Worm (Caenorhabditis elegans) whole organism, young adult: ENCODE results near the gene F52E10.4.

ENCODE experiments used
- B0019.2 ChIP-seq: fragments of 200-800 bp; sonication (Bioruptor generic); conservative IDR thresholded peaks from 2 replicates; pipeline ENCODE4 v1.3.6; 2022; ENCODE audit warnings: missing genetic modification reagents, missing genetic modification characterization, missing compliant biosample characterization
- C17E4.6 ChIP-seq: fragments of 200-800 bp; sonication (Bioruptor generic); IDR thresholded peaks from 2 replicates; pipeline ENCODE4 v1.3.6; 2022; ENCODE audit warnings: missing genetic modification reagents, missing genetic modification characterization, missing compliant biosample characterization
- Y53G8AR.9 ChIP-seq: fragments of 200-800 bp; sonication (Bioruptor generic); conservative IDR thresholded peaks from 2 replicates; pipeline ENCODE4 v1.3.6; 2022; ENCODE audit warnings: missing genetic modification reagents, missing genetic modification characterization, missing compliant biosample characterization
- akir-1 ChIP-seq: fragments of 200-800 bp; sonication (Bioruptor generic); optimal IDR thresholded peaks from 2 replicates; lab custom pipeline; 2018; ENCODE audit warnings: mild to moderate bottlenecking, missing genetic modification characterization, moderate library complexity, missing compliant biosample characterization
- ama-1 ChIP-seq, 3 experiments: fragments of 150-350 bp in 1 of 3; sonication (generic microtip) in 2 of 3; optimal IDR thresholded peaks; 2 replicates each; lab custom pipeline; 2014 to 2018; ENCODE audit warnings: missing biosample characterization in 2 of 3, missing genetic modification characterization in 2 of 3, missing genetic modification reagents in 2 of 3
- snpc-4 ChIP-seq, 5 experiments: fragments of 150-350 bp in 1 of 5; sonication (generic microtip) in 4 of 5; optimal IDR thresholded peaks; 2 replicates each; lab custom pipeline; 2014 to 2018; ENCODE audit warnings: missing genetic modification characterization in 5 of 5, missing biosample characterization in 3 of 5, antibody characterized with exemption in 2 of 5, mild to moderate bottlenecking in 2 of 5, missing compliant biosample characterization in 2 of 5, missing genotype in 2 of 5, moderate library complexity in 2 of 5, missing genetic modification reagents in 1 of 5

ce11 chrX:16244764-16245244, 48.0 kb downstream of the F52E10.4 start, which contains the start of gene W10G6.1:
- TF ChIP-seq akir-1 (GFP tag; lab: Kevin White, UChicago) = no peak
- no peak for TF ChIP-seq snpc-4 (GFP tag; optimal IDR thresholded peaks at IDR 0.05; lab: Kevin White, UChicago)
- TF ChIP-seq snpc-4 (tag; optimal IDR thresholded peaks at IDR 0.05; lab: Kevin White, UChicago) = no peak
- TF ChIP-seq C17E4.6 = no peak
- no peak for TF ChIP-seq ama-1 (optimal IDR thresholded peaks at IDR 0.05; lab: Kevin White, UChicago)
- TF ChIP-seq ama-1 (GFP tag; optimal IDR thresholded peaks at IDR 0.05; lab: Kevin White, UChicago) = no peak
- no peak for TF ChIP-seq B0019.2 (GFP tag; lab: Robert Waterston, UW)
- no peak for TF ChIP-seq Y53G8AR.9 (GFP tag; lab: Robert Waterston, UW)
